Fruit fly (Drosophila melanogaster): ENCODE measurements around the gene CG17712.
A peak's percentile ranks its signal among the peaks of the same experiment; 100 is the strongest.

CG17712 gene

dm6 chr2L:1715699-1716333, 36.1 kb downstream of the CG17712 start, which contains the start of gene frtz (continued):
- peak; percentile 2 for TF ChIP-seq mam (GFP tag; optimal IDR thresholded peaks at IDR 0.05)
- TF ChIP-seq CG3847 (GFP tag; IDR thresholded peaks at IDR 0.05) = peak; percentile 19; the same call in 1 of the 2 replicates
- TF ChIP-seq fd64A (GFP tag; optimal IDR thresholded peaks at IDR 0.05) = no peak
- no peak for TF ChIP-seq tll (GFP tag; optimal IDR thresholded peaks at IDR 0.05)
- no peak for TF ChIP-seq CG1233 (GFP tag; optimal IDR thresholded peaks at IDR 0.05)
- TF ChIP-seq pho (GFP tag; optimal IDR thresholded peaks at IDR 0.05) = peak; percentile 19
- TF ChIP-seq jumu (GFP tag; optimal IDR thresholded peaks at IDR 0.05) = peak; percentile 24
- TF ChIP-seq sug (tag; optimal IDR thresholded peaks at IDR 0.05) = peak; percentile 46
- TF ChIP-seq hth (optimal IDR thresholded peaks at IDR 0.05) = no peak
- TF ChIP-seq gfzf (GFP tag; optimal IDR thresholded peaks at IDR 0.05) = peak; percentile 51
- TF ChIP-seq HLHmδ (GFP tag; optimal IDR thresholded peaks at IDR 0.05) = peak; percentile 3
- peak; percentile 6 for TF ChIP-seq CG2712 (tag; optimal IDR thresholded peaks at IDR 0.05)
- no peak for TF ChIP-seq ind (GFP tag; optimal IDR thresholded peaks at IDR 0.05)
- peak; percentile 92 for TF ChIP-seq BEAF-32 (GFP tag; optimal IDR thresholded peaks at IDR 0.05)

dm6 chr2L:1710224-1710623, 41.7 kb downstream of the CG17712 start, which contains the start of the genes CG17660 and mRpL48:
TSS of gene CG17660 (minus strand) at chr2L:1710421.
TSS of gene mRpL48 (plus strand) at chr2L:1710462.
- TF ChIP-seq Atf3 (GFP tag; optimal IDR thresholded peaks at IDR 0.05) = no peak
- TF ChIP-seq bigmax (GFP tag; optimal IDR thresholded peaks at IDR 0.05) = peak; percentile 96
- TF ChIP-seq BEAF-32 (GFP tag; optimal IDR thresholded peaks at IDR 0.05) = peak; percentile 64
- no peak for TF ChIP-seq danr (GFP tag; IDR thresholded peaks at IDR 0.05)
- no peak for TF ChIP-seq ken (GFP tag; IDR thresholded peaks at IDR 0.05)
- no peak for TF ChIP-seq Abd-B (GFP tag; optimal IDR thresholded peaks at IDR 0.05)
- no peak for TF ChIP-seq Adf1 (GFP tag; IDR thresholded peaks at IDR 0.05)
- no peak for TF ChIP-seq Usf (GFP tag; optimal IDR thresholded peaks at IDR 0.05)
- no peak for TF ChIP-seq CG2875 (GFP tag; optimal IDR thresholded peaks at IDR 0.05)
- no peak for TF ChIP-seq CG12104 (GFP tag; optimal IDR thresholded peaks at IDR 0.05)
- TF ChIP-seq ewg (GFP tag; optimal IDR thresholded peaks at IDR 0.05) = peak; percentile 7
- no peak for TF ChIP-seq sr (GFP tag; IDR thresholded peaks at IDR 0.05)
- TF ChIP-seq CG6175 (GFP tag; IDR thresholded peaks at IDR 0.05) = no peak
- no peak for TF ChIP-seq CG2678 (tag; optimal IDR thresholded peaks at IDR 0.05)
- no peak for TF ChIP-seq HLHmδ (GFP tag; optimal IDR thresholded peaks at IDR 0.05)
- TF ChIP-seq chm (GFP tag; IDR thresholded peaks at IDR 0.05) = no peak
- TF ChIP-seq CrebB (tag; optimal IDR thresholded peaks at IDR 0.05) = peak; percentile 28
- no peak for TF ChIP-seq Hand (GFP tag; optimal IDR thresholded peaks at IDR 0.05)
- no peak for TF ChIP-seq CG4730 (GFP tag; IDR thresholded peaks at IDR 0.05)
- TF ChIP-seq chinmo (GFP tag; IDR thresholded peaks at IDR 0.05; ENCODE audit: partially characterized antibody) = peak; percentile 96
- TF ChIP-seq fd64A (GFP tag; optimal IDR thresholded peaks at IDR 0.05) = no peak
- no peak for TF ChIP-seq D19B (GFP tag; optimal IDR thresholded peaks at IDR 0.05)
- TF ChIP-seq TFAM (GFP tag; optimal IDR thresholded peaks at IDR 0.05) = no peak
- TF ChIP-seq zf30C (GFP tag; optimal IDR thresholded peaks at IDR 0.05) = no peak
- TF ChIP-seq B-H2 (GFP tag; optimal IDR thresholded peaks at IDR 0.05) = peak; percentile 39
- no peak for TF ChIP-seq CG14965 (GFP tag; optimal IDR thresholded peaks at IDR 0.05; ENCODE audit: borderline replicate concordance)
- TF ChIP-seq onecut (GFP tag; IDR thresholded peaks at IDR 0.05) = no peak
- no peak for TF ChIP-seq pfk (GFP tag; optimal IDR thresholded peaks at IDR 0.05)
- TF ChIP-seq YL-1 (GFP tag; optimal IDR thresholded peaks at IDR 0.05) = peak; percentile 94
- peak; percentile 22 for TF ChIP-seq caup (GFP tag; optimal IDR thresholded peaks at IDR 0.05; ENCODE audit: severe bottlenecking)
- TF ChIP-seq CG11085 (GFP tag; IDR thresholded peaks at IDR 0.05) = no peak
- no peak for TF ChIP-seq CG1602 (GFP tag; optimal IDR thresholded peaks at IDR 0.05)
- no peak for TF ChIP-seq Dfd (GFP tag; optimal IDR thresholded peaks at IDR 0.05)
- TF ChIP-seq CG15696 (tag; optimal IDR thresholded peaks at IDR 0.05) = no peak
- TF ChIP-seq CG9817 (tag; optimal IDR thresholded peaks at IDR 0.05) = no peak
- TF ChIP-seq tll (GFP tag; optimal IDR thresholded peaks at IDR 0.05) = no peak
- TF ChIP-seq pnt (GFP tag; optimal IDR thresholded peaks at IDR 0.05) = no peak
- TF ChIP-seq CG8924 (tag; optimal IDR thresholded peaks at IDR 0.05) = no peak
- TF ChIP-seq CG3726 (GFP tag; IDR thresholded peaks at IDR 0.05) = no peak
